Worm (Caenorhabditis elegans): ENCODE results near the gene F42G2.7.
A peak's percentile ranks its signal among the peaks of the same experiment; 100 is the strongest.

The F42G2.7 gene

DNA sequence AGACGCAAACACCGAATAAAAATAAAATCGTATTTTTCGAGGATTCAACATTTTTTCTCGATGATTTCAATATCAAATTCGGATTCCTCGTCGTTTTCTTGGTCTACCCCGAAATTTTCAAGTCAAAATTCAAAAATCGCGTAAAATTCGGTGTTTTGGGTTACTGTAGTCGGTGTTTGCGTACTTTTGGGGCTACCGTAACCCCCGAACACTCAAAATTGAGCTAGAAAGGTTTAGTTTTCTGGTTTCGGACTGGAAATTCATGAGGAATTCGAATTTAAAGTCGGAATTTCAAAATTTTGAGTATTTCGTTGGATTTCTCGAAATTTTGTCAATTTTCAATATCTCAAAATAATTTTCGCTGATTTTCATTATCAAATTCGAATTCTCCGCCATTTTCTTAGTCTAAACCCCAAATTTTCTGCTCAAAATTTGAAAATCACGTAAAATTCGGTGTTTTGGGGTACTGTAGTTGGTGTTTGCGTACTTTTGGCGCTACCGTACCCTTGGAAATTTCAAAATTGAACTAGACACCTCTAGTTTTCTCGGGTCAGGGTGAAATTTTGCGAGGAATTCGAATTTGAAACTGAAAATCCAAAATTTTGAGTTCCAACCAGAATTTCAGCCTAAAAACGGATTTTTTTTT is 38.1 kb downstream of the F42G2.7 start:
- no peak for TF ChIP-seq ceh-30 (tag; optimal IDR thresholded peaks at IDR 0.05)
- TF ChIP-seq odd-2 (tag; optimal IDR thresholded peaks at IDR 0.05), result no peak
- TF ChIP-seq sox-4 (tag; optimal IDR thresholded peaks at IDR 0.05), result no peak
- no peak for TF ChIP-seq K09A11.1 (tag; optimal IDR thresholded peaks at IDR 0.05; ENCODE audit: insufficient read depth)
- TF ChIP-seq ttx-3 (tag; optimal IDR thresholded peaks at IDR 0.05), result no peak
- no peak for TF ChIP-seq pat-9 (tag; optimal IDR thresholded peaks at IDR 0.05)
- no peak for TF ChIP-seq sdc-2 (tag; optimal IDR thresholded peaks at IDR 0.05)

DNA sequence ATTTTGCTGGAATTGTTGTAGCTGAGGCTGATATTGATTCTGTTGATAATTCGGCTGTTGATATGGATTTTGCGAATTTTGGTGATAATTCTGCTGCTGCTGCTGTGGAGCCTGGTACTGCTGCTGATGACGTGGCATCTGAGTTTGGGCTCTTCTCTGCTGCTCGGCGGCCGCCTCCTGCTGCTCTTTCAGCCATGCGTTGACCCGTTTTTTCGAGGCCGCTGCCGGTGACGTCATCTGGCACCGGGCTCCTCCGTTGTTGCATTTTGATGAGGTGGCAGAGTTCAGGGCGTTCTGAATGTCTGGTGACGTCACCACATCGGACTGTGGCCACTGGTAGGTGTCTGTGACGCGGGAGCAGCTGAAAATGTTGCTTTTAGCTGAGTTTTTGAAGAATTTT is 39.0 kb downstream of the F42G2.7 start:
- TF ChIP-seq odd-2 (tag; optimal IDR thresholded peaks at IDR 0.05), result no peak
- no peak for TF ChIP-seq ets-4 (tag; optimal IDR thresholded peaks at IDR 0.05)
- TF ChIP-seq syd-9 (tag; optimal IDR thresholded peaks at IDR 0.05), result no peak
- TF ChIP-seq sdc-2 (tag; optimal IDR thresholded peaks at IDR 0.05), result no peak
- TF ChIP-seq fkh-10 (GFP tag; optimal IDR thresholded peaks at IDR 0.05), result no peak
- TF ChIP-seq pag-3 (tag; optimal IDR thresholded peaks at IDR 0.05; ENCODE audit: borderline replicate concordance), result no peak
- no peak for TF ChIP-seq C38D4.7 (GFP tag; optimal IDR thresholded peaks at IDR 0.05)
- TF ChIP-seq nhr-11 (tag; optimal IDR thresholded peaks at IDR 0.05), result no peak

DNA sequence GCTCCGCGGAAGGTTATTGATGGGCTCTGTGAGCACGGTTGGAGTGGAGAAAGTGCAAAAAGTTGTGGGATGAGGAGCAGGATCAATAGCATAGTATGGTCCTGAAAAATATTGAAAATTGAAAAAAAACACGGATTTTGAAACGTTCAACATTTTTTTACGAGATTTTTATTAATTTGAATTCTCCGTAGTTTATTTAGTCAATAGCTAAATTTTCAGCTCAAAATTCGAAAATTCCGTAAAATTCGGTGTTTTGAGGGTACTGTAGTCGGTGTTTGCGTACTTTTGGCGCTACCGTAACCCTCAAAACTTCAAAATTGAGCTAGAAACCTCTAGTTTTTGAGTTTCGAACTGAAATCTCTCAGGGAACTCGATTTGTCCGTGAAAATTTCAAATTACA is 40.9 kb downstream of the F42G2.7 start, which contains the start of gene pqn-42:
Gene pqn-42 (minus strand): TSS at position 101 of the 400 bp plus-strand sequence.
- TF ChIP-seq tbx-7 (tag; optimal IDR thresholded peaks at IDR 0.05) (no peak), hlh-13 (GFP tag; optimal IDR thresholded peaks at IDR 0.05) (no peak), C38D4.7 (GFP tag; optimal IDR thresholded peaks at IDR 0.05) (no peak), C08G9.2 (tag; optimal IDR thresholded peaks at IDR 0.05) (no peak), pha-2 (tag; optimal IDR thresholded peaks at IDR 0.05) (no peak), T23F11.4 (GFP tag; optimal IDR thresholded peaks at IDR 0.05) (no peak), pqm-1 (tag; optimal IDR thresholded peaks at IDR 0.05) (no peak), pax-1 (tag; optimal IDR thresholded peaks at IDR 0.05) (no peak), hlh-15 (tag; optimal IDR thresholded peaks at IDR 0.05) (no peak), lim-6 (tag; optimal IDR thresholded peaks at IDR 0.05) (no peak), nfya-1 (tag; optimal IDR thresholded peaks at IDR 0.05) (no peak), ceh-24 (tag; optimal IDR thresholded peaks at IDR 0.05) (no peak), ceh-6 (GFP tag; optimal IDR thresholded peaks at IDR 0.05) (no peak), hlh-30 (tag; optimal IDR thresholded peaks at IDR 0.05; ENCODE audit: insufficient read depth) (no peak), hlh-8 (tag; optimal IDR thresholded peaks at IDR 0.05) (no peak), ttx-3 (tag; optimal IDR thresholded peaks at IDR 0.05) (no peak), sox-4 (tag; optimal IDR thresholded peaks at IDR 0.05) (no peak), rnt-1 (tag; optimal IDR thresholded peaks at IDR 0.05) (no peak), hlh-6 (tag; optimal IDR thresholded peaks at IDR 0.05) (no peak), elt-2 (tag; optimal IDR thresholded peaks at IDR 0.05) (no peak)

DNA sequence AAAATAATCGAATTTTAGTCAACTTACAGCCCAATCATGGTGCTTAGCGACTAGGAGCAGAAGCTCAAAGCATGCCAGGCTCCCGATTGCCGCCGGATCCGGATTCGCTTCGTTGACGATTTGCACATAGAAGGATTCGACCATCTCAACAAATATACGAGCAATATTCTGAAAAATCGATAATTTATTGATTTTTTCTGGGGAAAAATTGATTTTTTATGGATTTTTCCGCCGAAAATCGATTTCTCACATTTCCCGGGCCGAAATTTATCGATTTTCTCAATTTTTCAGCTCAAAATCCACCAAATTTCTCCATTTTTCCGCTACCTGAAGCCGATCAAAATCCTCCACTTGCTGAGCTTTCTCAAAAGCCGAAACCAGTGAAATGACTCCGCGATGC is 50.9 kb downstream of the F42G2.7 start:
- TF ChIP-seq ceh-34 (tag; optimal IDR thresholded peaks at IDR 0.05) (no peak), C38D4.7 (GFP tag; optimal IDR thresholded peaks at IDR 0.05) (no peak), dmd-4 (tag; optimal IDR thresholded peaks at IDR 0.05; ENCODE audit: borderline replicate concordance) (no peak), ceh-48 (tag; optimal IDR thresholded peaks at IDR 0.05) (peak; percentile 35)

Data from whole organism, late embryonic.